Worm (Caenorhabditis elegans): Measurements from ENCODE around the gene dhs-5.

Gene dhs-5

ce11 chrII:5420947-5421614 lies 32.6 kb upstream of the dhs-5 start, which contains the start of gene tofu-6:
Gene tofu-6 (plus strand): TSS chrII:5421248.
- TF ChIP-seq F52B5.7 (tag; optimal IDR thresholded peaks at IDR 0.05), result no peak
- no peak for TF ChIP-seq F22D6.2 (tag; optimal IDR thresholded peaks at IDR 0.05)
- TF ChIP-seq lin-54 (GFP tag; optimal IDR thresholded peaks at IDR 0.05), result peak; percentile 55
- TF ChIP-seq sptf-2 (GFP tag; optimal IDR thresholded peaks at IDR 0.05), result no peak
- TF ChIP-seq fkh-3 (tag; optimal IDR thresholded peaks at IDR 0.05), result no peak
- no peak for TF ChIP-seq mes-4 (tag; optimal IDR thresholded peaks at IDR 0.05)
- no peak for TF ChIP-seq let-607 (tag; optimal IDR thresholded peaks at IDR 0.05)
- 0 out of 2 replicates have a peak, but pooled peaks have one; percentile 25 for TF ChIP-seq B0336.3 (GFP tag; IDR thresholded peaks at IDR 0.05)
- peak; percentile 94 for TF ChIP-seq xnd-1 (tag; optimal IDR thresholded peaks at IDR 0.05)
- TF ChIP-seq ceh-27 (GFP tag; optimal IDR thresholded peaks at IDR 0.05), result no peak
- TF ChIP-seq zfh-2 (GFP tag; conservative IDR thresholded peaks at IDR 0.05), result no peak
- TF ChIP-seq hlh-26 (GFP tag; conservative IDR thresholded peaks at IDR 0.05), result no peak
- no peak for TF ChIP-seq rec-8 (tag; optimal IDR thresholded peaks at IDR 0.05)
- TF ChIP-seq unc-62 (GFP tag; optimal IDR thresholded peaks at IDR 0.05), result no peak
- no peak for TF ChIP-seq nhr-80 (tag; optimal IDR thresholded peaks at IDR 0.05)
- TF ChIP-seq D2030.7 (GFP tag; IDR thresholded peaks at IDR 0.05), result peak; percentile 87
- 0 out of 2 replicates have a peak, but pooled peaks have one; percentile 12 for TF ChIP-seq pbrm-1 (GFP tag; IDR thresholded peaks at IDR 0.05)
- TF ChIP-seq him-1 (tag; optimal IDR thresholded peaks at IDR 0.05), result peak; percentile 69
- no peak for TF ChIP-seq K11D2.4 (GFP tag; IDR thresholded peaks at IDR 0.05)
- TF ChIP-seq snpc-1.3 (tag; optimal IDR thresholded peaks at IDR 0.05; ENCODE audit: insufficient read depth), result peak; percentile 36
- TF ChIP-seq ztf-3 (GFP tag; optimal IDR thresholded peaks at IDR 0.05), result no peak
- TF ChIP-seq ztf-26 (tag; optimal IDR thresholded peaks at IDR 0.05), result no peak
- peak in 1 of 3 experiments; percentile 73 for TF ChIP-seq lin-35 (GFP tag; optimal IDR thresholded peaks at IDR 0.05)
- TF ChIP-seq pha-4 (tag; optimal IDR thresholded peaks at IDR 0.05), result no peak
- peak; percentile 78 for TF ChIP-seq snpc-3.4 (tag; optimal IDR thresholded peaks at IDR 0.05)
- 0 out of 2 replicates have a peak, but pooled peaks have one; percentile 32 for TF ChIP-seq hmg-1.2 (GFP tag; IDR thresholded peaks at IDR 0.05)
- TF ChIP-seq sea-2 (GFP tag; IDR thresholded peaks at IDR 0.05), result no peak
- TF ChIP-seq Y95B8A.8 (GFP tag; IDR thresholded peaks at IDR 0.05), result peak; percentile 50; the same call in 1 of the 2 replicates
- no peak for TF ChIP-seq Y53G8AR.9 (GFP tag; conservative IDR thresholded peaks at IDR 0.05)
- TF ChIP-seq T26A5.8 (tag; optimal IDR thresholded peaks at IDR 0.05), result no peak
- TF ChIP-seq B0261.1 (tag; optimal IDR thresholded peaks at IDR 0.05), result no peak
- no peak for TF ChIP-seq cebp-2 (GFP tag; IDR thresholded peaks at IDR 0.05)
- peak; percentile 39 for TF ChIP-seq tlf-1 (GFP tag; optimal IDR thresholded peaks at IDR 0.05)
- no peak for TF ChIP-seq sdz-38 (tag; optimal IDR thresholded peaks at IDR 0.05)
- no peak for TF ChIP-seq hrde-1 (tag; optimal IDR thresholded peaks at IDR 0.05; ENCODE audit: borderline replicate concordance)
- no peak for TF ChIP-seq athp-1 (tag; optimal IDR thresholded peaks at IDR 0.05)
- no peak for TF ChIP-seq K12H6.12 (tag; optimal IDR thresholded peaks at IDR 0.05)
- TF ChIP-seq cebp-1 (GFP tag; IDR thresholded peaks at IDR 0.05), result no peak
- no peak for TF ChIP-seq cebp-1 (tag; optimal IDR thresholded peaks at IDR 0.05)
- no peak for TF ChIP-seq unc-130 (GFP tag; optimal IDR thresholded peaks at IDR 0.05)
- no peak for TF ChIP-seq nfyb-1 (GFP tag; IDR thresholded peaks at IDR 0.05)
- peak; percentile 90 for TF ChIP-seq ceh-91 (GFP tag; IDR thresholded peaks at IDR 0.05)
- no peak for TF ChIP-seq chd-7 (tag; optimal IDR thresholded peaks at IDR 0.05)
- no peak for TF ChIP-seq hlh-12 (tag; optimal IDR thresholded peaks at IDR 0.05)
- no peak for TF ChIP-seq die-1 (tag; optimal IDR thresholded peaks at IDR 0.05)
- no peak for TF ChIP-seq ztf-6 (GFP tag; IDR thresholded peaks at IDR 0.05)
- peak; percentile 99 for TF ChIP-seq madf-8 (GFP tag; conservative IDR thresholded peaks at IDR 0.05)
